Worm (Caenorhabditis elegans) whole organism, late embryonic: ENCODE data around the gene Y41C4A.8.

Experiments used
- ceh-22 ChIP-seq: sonication (generic microtip); optimal IDR thresholded peaks from 2 replicates; lab custom pipeline; 2017; ENCODE audit warnings: missing biosample characterization, missing genetic modification characterization
- che-1 ChIP-seq: sonication (generic microtip); optimal IDR thresholded peaks from 2 replicates; lab custom pipeline; 2016; ENCODE audit warnings: mild to moderate bottlenecking, missing genetic modification characterization, missing compliant biosample characterization
- fkh-10 ChIP-seq: fragments of 150-350 bp; optimal IDR thresholded peaks from 2 replicates; lab custom pipeline; 2014; ENCODE audit warnings: missing biosample characterization, missing genetic modification reagents, missing genetic modification characterization
- hlh-30 ChIP-seq: sonication (generic microtip); optimal IDR thresholded peaks from 2 replicates; lab custom pipeline; 2017; ENCODE audit warnings: antibody characterized with exemption, missing genetic modification characterization, missing compliant biosample characterization; ENCODE audit not compliant: insufficient read depth
- nhr-11 ChIP-seq: fragments of 150-350 bp; optimal IDR thresholded peaks from 2 replicates; lab custom pipeline; 2014; ENCODE audit warnings: missing biosample characterization, missing genetic modification characterization
- pqm-1 ChIP-seq: sonication (generic microtip); optimal IDR thresholded peaks from 2 replicates; lab custom pipeline; 2016; ENCODE audit warnings: missing genetic modification characterization, missing compliant biosample characterization
- syd-9 ChIP-seq: sonication (generic microtip); optimal IDR thresholded peaks from 2 replicates; lab custom pipeline; 2016; ENCODE audit warnings: mild to moderate bottlenecking, missing genetic modification characterization, moderate library complexity, missing compliant biosample characterization
- unc-55 ChIP-seq: sonication (generic microtip); optimal IDR thresholded peaks from 2 replicates; lab custom pipeline; 2017; ENCODE audit warnings: missing biosample characterization, missing genetic modification reagents, missing genetic modification characterization

ce11 chrIII:11669008-11669407, 39.6 kb downstream of the Y41C4A.8 start:
- TF ChIP-seq fkh-10 (no peak), ceh-22 (no peak), syd-9 (tag; lab: Kevin White, UChicago) (no peak), hlh-30 (no peak), unc-55 (no peak), nhr-11 (tag; lab: Kevin White, UChicago) (no peak), che-1 (no peak), pqm-1 (tag; lab: Kevin White, UChicago) (no peak)
